Worm (Caenorhabditis elegans) whole organism, L4 larva: ENCODE measurements around the gene W10G6.1.

Experiments used
- F10B5.3 ChIP-seq: sonication (generic microtip); optimal IDR thresholded peaks from 2 replicates; lab custom pipeline; 2016; ENCODE audit warnings: mild to moderate bottlenecking, missing genetic modification characterization, missing compliant biosample characterization
- F26F4.8 ChIP-seq: fragments of 200-800 bp; sonication (Bioruptor generic); conservative IDR thresholded peaks from 2 replicates; pipeline ENCODE4 v1.3.6; 2022; ENCODE audit warnings: missing genetic modification characterization, missing compliant biosample characterization
- T26A8.4 ChIP-seq: fragments of 200-800 bp; sonication (Bioruptor generic); IDR thresholded peaks from 2 replicates; pipeline ENCODE4 v1.3.6; 2022; ENCODE audit warnings: missing genetic modification characterization, missing compliant biosample characterization
- ZK337.2 ChIP-seq: fragments of 200-800 bp; sonication (Bioruptor generic); IDR thresholded peaks from 2 replicates; pipeline ENCODE4 v1.3.6; 2022; ENCODE audit warnings: missing genetic modification reagents, missing genetic modification characterization, missing compliant biosample characterization
- ZK546.5 ChIP-seq, 2 experiments: sonication (generic microtip); optimal IDR thresholded peaks; 2 replicates each; lab custom pipeline; 2017; ENCODE audit warnings: missing biosample characterization in 2 of 2, missing genetic modification characterization in 2 of 2
- aha-1 ChIP-seq: fragments of 150-350 bp; peaks from one replicate; lab custom pipeline; 2014; ENCODE audit warnings: missing biosample characterization, missing genetic modification characterization
- aly-2 ChIP-seq: sonication (generic microtip); optimal IDR thresholded peaks from 2 replicates; lab custom pipeline; 2018; ENCODE audit warnings: missing biosample characterization, missing genetic modification characterization
- ama-1 ChIP-seq: fragments of 150-350 bp; optimal IDR thresholded peaks from 2 replicates; lab custom pipeline; 2014; ENCODE audit warnings: inconsistent platforms, mixed read lengths
- arid-1 ChIP-seq: fragments of 200-800 bp; sonication (Bioruptor generic); conservative IDR thresholded peaks from 2 replicates; pipeline ENCODE4 v1.3.6; 2022; ENCODE audit warnings: missing genetic modification reagents, missing genetic modification characterization, missing compliant biosample characterization
- ceh-32 ChIP-seq: sonication (generic microtip); optimal IDR thresholded peaks from 2 replicates; lab custom pipeline; 2016; ENCODE audit warnings: mild to moderate bottlenecking, missing genetic modification characterization, missing compliant biosample characterization; ENCODE audit not compliant: poor library complexity
- ceh-82 ChIP-seq: sonication (generic microtip); optimal IDR thresholded peaks from 2 replicates; lab custom pipeline; 2017; ENCODE audit warnings: missing biosample characterization, missing genetic modification characterization
- ces-1 ChIP-seq: fragments of 150-350 bp; sonication (generic microtip); optimal IDR thresholded peaks from 4 replicates; lab custom pipeline; 2014; ENCODE audit warnings: missing biosample characterization, missing genetic modification reagents, missing genetic modification characterization
- cey-2 ChIP-seq: sonication (generic microtip); optimal IDR thresholded peaks from 3 replicates; lab custom pipeline; 2017; ENCODE audit warnings: missing genetic modification characterization, mild to moderate bottlenecking, missing compliant biosample characterization, antibody characterized with exemption, borderline replicate concordance; ENCODE audit not compliant: insufficient read depth
- ctbp-1 ChIP-seq: fragments of 200-800 bp; sonication (Bioruptor generic); IDR thresholded peaks from 2 replicates; pipeline ENCODE4 v1.3.6; 2022; ENCODE audit warnings: missing genetic modification reagents, missing genetic modification characterization, missing compliant biosample characterization
- daf-12 ChIP-seq: fragments of 150-350 bp; optimal IDR thresholded peaks from 2 replicates; lab custom pipeline; 2014; ENCODE audit warnings: missing biosample characterization, missing genetic modification reagents, missing genetic modification characterization
- daf-19 ChIP-seq: fragments of 200-800 bp; sonication (Bioruptor generic); conservative IDR thresholded peaks from 2 replicates; pipeline ENCODE4 v1.3.6; 2022; ENCODE audit warnings: missing genetic modification characterization, missing compliant biosample characterization
- dmd-6 ChIP-seq: fragments of 200-800 bp; sonication (Bioruptor generic); IDR thresholded peaks from 2 replicates; pipeline ENCODE4 v1.3.6; 2022; ENCODE audit warnings: missing genetic modification reagents, missing genetic modification characterization, missing compliant biosample characterization
- duxl-1 ChIP-seq: sonication (generic microtip); optimal IDR thresholded peaks from 2 replicates; lab custom pipeline; 2016; ENCODE audit warnings: mild to moderate bottlenecking, missing genetic modification characterization, moderate library complexity, missing compliant biosample characterization; ENCODE audit not compliant: poor library complexity
- dve-1 ChIP-seq: sonication (generic microtip); optimal IDR thresholded peaks from 2 replicates; lab custom pipeline; 2017; ENCODE audit warnings: antibody characterized with exemption, mild to moderate bottlenecking, missing genetic modification characterization, missing compliant biosample characterization; ENCODE audit not compliant: insufficient read depth
- fkh-10 ChIP-seq: fragments of 150-350 bp; optimal IDR thresholded peaks from 2 replicates; lab custom pipeline; 2014; ENCODE audit warnings: missing biosample characterization, missing genetic modification reagents, missing genetic modification characterization
- gei-8 ChIP-seq: fragments of 200-800 bp; sonication (Bioruptor generic); optimal IDR thresholded peaks from 2 replicates; lab custom pipeline; 2018; ENCODE audit warnings: mild to moderate bottlenecking, missing genetic modification characterization, missing compliant biosample characterization
- hif-1 ChIP-seq, 2 experiments: sonication (generic microtip); optimal IDR thresholded peaks; 2 replicates each; lab custom pipeline; 2016 to 2017; ENCODE audit warnings: missing compliant biosample characterization in 2 of 2, missing genetic modification characterization in 2 of 2, missing genetic modification reagents in 2 of 2, missing genotype in 2 of 2, mild to moderate bottlenecking in 1 of 2
- hlh-11 ChIP-seq: fragments of 200-800 bp; sonication (Bioruptor generic); optimal IDR thresholded peaks from 2 replicates; lab custom pipeline; 2018; ENCODE audit warnings: mild to moderate bottlenecking, missing genetic modification characterization, missing compliant biosample characterization
- hlh-30 ChIP-seq: sonication (generic microtip); optimal IDR thresholded peaks from 2 replicates; lab custom pipeline; 2017; ENCODE audit warnings: antibody characterized with exemption, mild to moderate bottlenecking, missing genetic modification characterization, missing compliant biosample characterization; ENCODE audit not compliant: insufficient read depth
- hmg-1.1 ChIP-seq: fragments of 200-800 bp; sonication (Bioruptor generic); IDR thresholded peaks from 2 replicates; pipeline ENCODE4 v1.3.6; 2022; ENCODE audit warnings: missing genetic modification reagents, missing genetic modification characterization, missing compliant biosample characterization
- jun-1 ChIP-seq: fragments of 150-350 bp; optimal IDR thresholded peaks from 2 replicates; lab custom pipeline; 2014; ENCODE audit warnings: missing biosample characterization, missing genetic modification reagents, missing genetic modification characterization
- lim-7 ChIP-seq: fragments of 200-800 bp; sonication (Bioruptor generic); IDR thresholded peaks from 2 replicates; pipeline ENCODE4 v1.3.6; 2022; ENCODE audit warnings: missing genetic modification characterization, missing compliant biosample characterization
- lin-13 ChIP-seq: fragments of 150-350 bp; optimal IDR thresholded peaks from 2 replicates; lab custom pipeline; 2014; ENCODE audit warnings: missing biosample characterization, missing genetic modification reagents, missing genetic modification characterization
- lin-29 ChIP-seq: fragments of 200-800 bp; sonication (Bioruptor generic); IDR thresholded peaks from 2 replicates; pipeline ENCODE4 v1.3.6; 2022; ENCODE audit warnings: missing genetic modification reagents, missing genetic modification characterization, missing compliant biosample characterization
- lin-38 ChIP-seq: fragments of 200-800 bp; sonication (Bioruptor generic); IDR thresholded peaks from 2 replicates; pipeline ENCODE4 v1.3.6; 2022; ENCODE audit warnings: missing genetic modification reagents, missing genetic modification characterization, missing compliant biosample characterization
- lin-39 ChIP-seq: fragments of 150-350 bp; optimal IDR thresholded peaks from 2 replicates; lab custom pipeline; 2014; ENCODE audit warnings: missing biosample characterization, missing genetic modification reagents, missing genetic modification characterization
- lir-3 ChIP-seq: sonication (generic microtip); optimal IDR thresholded peaks from 2 replicates; lab custom pipeline; 2016; ENCODE audit warnings: mild to moderate bottlenecking, missing genetic modification characterization, missing compliant biosample characterization
- madf-5 ChIP-seq, 2 experiments: fragments of 200-800 bp; sonication (Bioruptor generic); IDR thresholded peaks; 2 replicates each; pipeline ENCODE4 v1.3.6; 2022; ENCODE audit warnings: missing compliant biosample characterization in 2 of 2, missing genetic modification characterization in 2 of 2
- madf-9 ChIP-seq: fragments of 200-800 bp; sonication (Bioruptor generic); conservative IDR thresholded peaks from 2 replicates; pipeline ENCODE4 v1.3.6; 2022; ENCODE audit warnings: missing genetic modification reagents, missing genetic modification characterization, missing compliant biosample characterization
- mxl-2 ChIP-seq: fragments of 200-800 bp; sonication (Bioruptor generic); conservative IDR thresholded peaks from 2 replicates; pipeline ENCODE4 v1.3.6; 2022; ENCODE audit warnings: missing genetic modification reagents, missing genetic modification characterization, missing compliant biosample characterization
- mxl-3 ChIP-seq: fragments of 200-800 bp; sonication (Bioruptor generic); optimal IDR thresholded peaks from 2 replicates; lab custom pipeline; 2018; ENCODE audit warnings: mild to moderate bottlenecking, missing genetic modification characterization, missing compliant biosample characterization
- nhr-10 ChIP-seq: fragments of 150-350 bp; optimal IDR thresholded peaks from 2 replicates; lab custom pipeline; 2014; ENCODE audit warnings: missing biosample characterization, missing genetic modification characterization
- nhr-11 ChIP-seq: fragments of 150-350 bp; optimal IDR thresholded peaks from 2 replicates; lab custom pipeline; 2014; ENCODE audit warnings: missing biosample characterization, missing genetic modification characterization
- nhr-28 ChIP-seq: fragments of 150-350 bp; optimal IDR thresholded peaks from 2 replicates; lab custom pipeline; 2014; ENCODE audit warnings: missing biosample characterization, missing genetic modification characterization
- nhr-41 ChIP-seq: fragments of 200-800 bp; sonication (Bioruptor generic); IDR thresholded peaks from 2 replicates; pipeline ENCODE4 v1.3.6; 2022; ENCODE audit warnings: missing genetic modification reagents, missing genetic modification characterization, missing compliant biosample characterization
- nhr-42 ChIP-seq: fragments of 200-800 bp; sonication (Bioruptor generic); IDR thresholded peaks from 2 replicates; pipeline ENCODE4 v1.3.6; 2022; ENCODE audit warnings: missing genetic modification characterization, missing compliant biosample characterization
- nhr-77 ChIP-seq: fragments of 150-350 bp; optimal IDR thresholded peaks from 2 replicates; lab custom pipeline; 2014; ENCODE audit warnings: missing biosample characterization, missing genetic modification characterization
- pha-4 ChIP-seq, 2 experiments: fragments of 150-350 bp in 1 of 2; fragments of 200-800 bp in 1 of 2; sonication (Bioruptor generic) in 1 of 2; IDR thresholded peaks in 1 of 2; optimal IDR thresholded peaks in 1 of 2; 2 replicates each; pipeline versions ENCODE4 v1.3.6 to Lab custom; 2014 to 2022; ENCODE audit warnings: missing genetic modification characterization in 2 of 2, missing genetic modification reagents in 2 of 2, missing biosample characterization in 1 of 2, missing compliant biosample characterization in 1 of 2
- pqm-1 ChIP-seq: sonication (generic microtip); optimal IDR thresholded peaks from 2 replicates; lab custom pipeline; 2017; ENCODE audit warnings: missing biosample characterization, missing genetic modification characterization
- sdz-12 ChIP-seq: fragments of 200-800 bp; sonication (Bioruptor generic); optimal IDR thresholded peaks from 2 replicates; lab custom pipeline; 2018; ENCODE audit warnings: mild to moderate bottlenecking, missing genetic modification characterization, missing compliant biosample characterization
- set-16 ChIP-seq: fragments of 200-800 bp; sonication (Bioruptor generic); IDR thresholded peaks from 2 replicates; pipeline ENCODE4 v1.3.6; 2022; ENCODE audit warnings: missing genetic modification reagents, missing genetic modification characterization, missing compliant biosample characterization
- snpc-4 ChIP-seq: fragments of 150-350 bp; optimal IDR thresholded peaks from 2 replicates; lab custom pipeline; 2014; ENCODE audit warnings: missing biosample characterization, missing genetic modification characterization
- spr-1 ChIP-seq: sonication (generic microtip); optimal IDR thresholded peaks from 2 replicates; lab custom pipeline; 2016; ENCODE audit warnings: mild to moderate bottlenecking, missing genetic modification characterization, missing compliant biosample characterization
- tra-1 ChIP-seq: fragments of 200-800 bp; sonication (Bioruptor generic); IDR thresholded peaks from 2 replicates; pipeline ENCODE4 v1.3.6; 2022; ENCODE audit warnings: missing genetic modification reagents, missing genetic modification characterization, missing compliant biosample characterization
- zip-2 ChIP-seq: fragments of 150-350 bp; optimal IDR thresholded peaks from 2 replicates; lab custom pipeline; 2014; ENCODE audit warnings: missing biosample characterization, missing genetic modification characterization
- ztf-7 ChIP-seq: fragments of 150-350 bp; optimal IDR thresholded peaks from 2 replicates; lab custom pipeline; 2014; ENCODE audit warnings: missing biosample characterization, missing genetic modification characterization

The W10G6.1 gene

DNA sequence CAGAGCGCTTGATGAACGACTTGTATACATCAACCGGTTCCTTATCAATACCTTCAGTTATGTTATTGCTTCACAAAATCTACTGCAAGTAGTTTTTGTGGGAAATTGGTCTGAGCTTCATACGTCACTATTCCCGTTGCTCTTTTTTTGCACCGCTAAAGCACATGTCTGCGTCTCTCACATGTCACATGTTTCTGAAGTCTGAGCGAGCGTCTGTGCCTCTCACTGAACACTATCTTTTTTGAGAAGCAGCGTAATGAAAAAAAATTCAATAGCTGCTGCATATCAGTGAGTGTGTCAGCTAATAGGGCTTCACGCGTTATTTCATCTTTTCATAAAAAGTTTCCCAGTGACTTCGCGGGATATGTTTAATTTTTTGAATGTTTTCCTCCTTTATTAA is 26.7 kb upstream of the W10G6.1 start:
- TF ChIP-seq hmg-1.1 (peak; percentile 48; the same call in 1 of the 2 replicates), jun-1 (no peak), mxl-2 (GFP tag; lab: Robert Waterston, UW) (no peak), zip-2 (tag; lab: Kevin White, UChicago) (no peak), dmd-6 (peak; percentile 78), spr-1 (tag; lab: Kevin White, UChicago) (no peak), lir-3 (no peak), nhr-10 (no peak), ctbp-1 (GFP tag; lab: Robert Waterston, UW) (no peak), ZK546.5 (tag; optimal IDR thresholded peaks at IDR 0.05; lab: Kevin White, UChicago) (no peak), aha-1 (tag; lab: Kevin White, UChicago) (no peak), ceh-82 (tag; lab: Kevin White, UChicago) (no peak), cey-2 (tag; lab: Kevin White, UChicago) (no peak), aly-2 (tag; lab: Kevin White, UChicago) (no peak), F10B5.3 (tag; lab: Kevin White, UChicago) (no peak), nhr-42 (GFP tag; lab: Robert Waterston, UW) (no peak), mxl-3 (GFP tag; lab: Kevin White, UChicago) (peak; percentile 24), tra-1 (no peak), nhr-28 (peak; percentile 21), set-16 (GFP tag; lab: Robert Waterston, UW) (no peak), fkh-10 (GFP tag; lab: Kevin White, UChicago) (no peak), lim-7 (GFP tag; lab: Robert Waterston, UW) (no peak), F26F4.8 (GFP tag; lab: Robert Waterston, UW) (no peak), ceh-32 (tag; lab: Kevin White, UChicago) (no peak), hlh-11 (tag; lab: Kevin White, UChicago) (peak; percentile 37), arid-1 (GFP tag; lab: Robert Waterston, UW) (no peak), lin-29 (GFP tag; lab: Robert Waterston, UW) (no peak), hif-1 (tag; optimal IDR thresholded peaks at IDR 0.05; lab: Kevin White, UChicago) (peak in 1 of 2 experiments; percentile 9), snpc-4 (no peak), ZK337.2 (GFP tag; lab: Robert Waterston, UW) (no peak), pha-4 (GFP tag; IDR thresholded peaks at IDR 0.05; lab: Robert Waterston, UW) (no peak), pha-4 (tag; optimal IDR thresholded peaks at IDR 0.05; lab: Kevin White, UChicago) (no peak), ama-1 (lab: Kevin White, UChicago) (no peak), duxl-1 (no peak), dve-1 (tag; lab: Kevin White, UChicago) (peak; percentile 40), lin-39 (no peak), hlh-30 (tag; lab: Kevin White, UChicago) (peak; percentile 96), pqm-1 (tag; lab: Kevin White, UChicago) (no peak), madf-5 (GFP tag; IDR thresholded peaks at IDR 0.05; lab: Robert Waterston, UW) (no peak), daf-12 (tag; lab: Kevin White, UChicago) (no peak), lin-13 (GFP tag; lab: Kevin White, UChicago) (no peak), ztf-7 (tag; lab: Kevin White, UChicago) (no peak), daf-19 (GFP tag; lab: Robert Waterston, UW) (no peak), nhr-41 (GFP tag; lab: Robert Waterston, UW) (no peak), T26A8.4 (GFP tag; lab: Robert Waterston, UW) (0 out of 2 replicates have a peak, but pooled peaks have one; percentile 43), nhr-11 (tag; lab: Kevin White, UChicago) (peak; percentile 3), lin-38 (GFP tag; lab: Robert Waterston, UW) (no peak), ces-1 (GFP tag; lab: Kevin White, UChicago) (no peak), madf-9 (GFP tag; lab: Robert Waterston, UW) (no peak), sdz-12 (GFP tag; lab: Kevin White, UChicago) (no peak), gei-8 (GFP tag; lab: Kevin White, UChicago) (no peak), nhr-77 (tag; lab: Kevin White, UChicago) (peak; percentile 5)
